Fruit fly (Drosophila melanogaster): ENCODE measurements around the gene CG33688.

CG33688 gene

dm6 chr3L:16193851-16194709 lies 4.9 kb upstream of the CG33688 start (continued):
- peak; percentile 66 for TF ChIP-seq CG15601 (tag; optimal IDR thresholded peaks at IDR 0.05)
- TF ChIP-seq CG17328 (GFP tag; IDR thresholded peaks at IDR 0.05): 0 out of 2 replicates have a peak, but pooled peaks have one; percentile 10
- peak; percentile 14 for TF ChIP-seq CG16863 (GFP tag; optimal IDR thresholded peaks at IDR 0.05)
- TF ChIP-seq Sox100B (GFP tag; optimal IDR thresholded peaks at IDR 0.05): peak; percentile 13
- TF ChIP-seq CG7963 (GFP tag; IDR thresholded peaks at IDR 0.05; ENCODE audit: partially characterized antibody): no peak
- peak; percentile 48 for TF ChIP-seq CG7987 (GFP tag; optimal IDR thresholded peaks at IDR 0.05)
- no peak for TF ChIP-seq Adf1 (GFP tag; IDR thresholded peaks at IDR 0.05)
- TF ChIP-seq CG17359 (tag; optimal IDR thresholded peaks at IDR 0.05): peak; percentile 7
- peak; percentile 5 for TF ChIP-seq CG17385 (GFP tag; optimal IDR thresholded peaks at IDR 0.05)
- peak; percentile 62 for TF ChIP-seq HLHmδ (GFP tag; optimal IDR thresholded peaks at IDR 0.05)
- no peak for TF ChIP-seq maf-S (GFP tag; optimal IDR thresholded peaks at IDR 0.05)
- peak in 1 of 2 experiments; percentile 16 for TF ChIP-seq chif (GFP tag; optimal IDR thresholded peaks at IDR 0.05)
- peak; percentile 29 for TF ChIP-seq wek (GFP tag; optimal IDR thresholded peaks at IDR 0.05)
- peak; percentile 78 for TF ChIP-seq Med (GFP tag)
- peak; percentile 15 for TF ChIP-seq CG11504 (tag; optimal IDR thresholded peaks at IDR 0.05)
- TF ChIP-seq Ptx1 (GFP tag; IDR thresholded peaks at IDR 0.05): no peak
- TF ChIP-seq CG9797 (GFP tag; optimal IDR thresholded peaks at IDR 0.05): no peak
- peak; percentile 2 for TF ChIP-seq CG9727 (GFP tag; optimal IDR thresholded peaks at IDR 0.05)
- peak; percentile 41 for TF ChIP-seq gem (tag; optimal IDR thresholded peaks at IDR 0.05)
- peak; percentile 15 for TF ChIP-seq ewg (GFP tag; optimal IDR thresholded peaks at IDR 0.05)
- TF ChIP-seq CG11093 (GFP tag; IDR thresholded peaks at IDR 0.05): no peak
- no peak for TF ChIP-seq CG12659 (GFP tag; optimal IDR thresholded peaks at IDR 0.05)
- TF ChIP-seq CG8089 (GFP tag; optimal IDR thresholded peaks at IDR 0.05): peak; percentile 49
- TF ChIP-seq Atf3 (GFP tag; optimal IDR thresholded peaks at IDR 0.05): peak; percentile 20
- TF ChIP-seq gcm (GFP tag; optimal IDR thresholded peaks at IDR 0.05): peak; percentile 58
- TF ChIP-seq CG31441 (GFP tag; IDR thresholded peaks at IDR 0.05): no peak; the same call in 1 of the 2 replicates
- peak; percentile 62 for TF ChIP-seq dmrt11E (tag; optimal IDR thresholded peaks at IDR 0.05)
- TF ChIP-seq CG30431 (GFP tag; optimal IDR thresholded peaks at IDR 0.05): peak; percentile 21
- TF ChIP-seq eve (GFP tag; optimal IDR thresholded peaks at IDR 0.05): no peak
- TF ChIP-seq Blimp-1 (GFP tag; optimal IDR thresholded peaks at IDR 0.05): peak; percentile 61
- TF ChIP-seq CG2712 (tag; optimal IDR thresholded peaks at IDR 0.05): peak; percentile 23
- TF ChIP-seq CG3407 (GFP tag; optimal IDR thresholded peaks at IDR 0.05): peak; percentile 62
- no peak for TF ChIP-seq vfl (GFP tag; optimal IDR thresholded peaks at IDR 0.05)
- TF ChIP-seq salm (tag; optimal IDR thresholded peaks at IDR 0.05): peak; percentile 48
- no peak for TF ChIP-seq Eip74EF (GFP tag; optimal IDR thresholded peaks at IDR 0.05)
- TF ChIP-seq CG43689 (GFP tag; IDR thresholded peaks at IDR 0.05): no peak
- TF ChIP-seq CG10209 (GFP tag; optimal IDR thresholded peaks at IDR 0.05): peak; percentile 52
- peak; percentile 15 for TF ChIP-seq CG10267 (tag; optimal IDR thresholded peaks at IDR 0.05)
- TF ChIP-seq CG2678 (tag; optimal IDR thresholded peaks at IDR 0.05): peak; percentile 21
- peak; percentile 75 for TF ChIP-seq ATbp (GFP tag; optimal IDR thresholded peaks at IDR 0.05)
- TF ChIP-seq org-1 (GFP tag; optimal IDR thresholded peaks at IDR 0.05): peak; percentile 7
- TF ChIP-seq CG1603 (tag; optimal IDR thresholded peaks at IDR 0.05): peak; percentile 49
- TF ChIP-seq PHDP (tag; optimal IDR thresholded peaks at IDR 0.05): peak; percentile 43
- TF ChIP-seq kay (GFP tag; optimal IDR thresholded peaks at IDR 0.05): no peak
- peak; percentile 85 for TF ChIP-seq nom (GFP tag; optimal IDR thresholded peaks at IDR 0.05)
- no peak for TF ChIP-seq sob (GFP tag; IDR thresholded peaks at IDR 0.05)
- TF ChIP-seq CG9609 (GFP tag; optimal IDR thresholded peaks at IDR 0.05): no peak

Data from whole organism, embryonic.